Fruit fly (Drosophila melanogaster): Measurements from ENCODE around the gene CG14073.

Gene CG14073

dm6 chr3L:18800100-18800841 lies 20.2 kb downstream of the CG14073 start (continued):
- TF ChIP-seq odd (GFP tag; optimal IDR thresholded peaks at IDR 0.05) (no peak), bigmax (GFP tag; optimal IDR thresholded peaks at IDR 0.05) (no peak), Blimp-1 (GFP tag; optimal IDR thresholded peaks at IDR 0.05) (peak; percentile 100), Dp (GFP tag; optimal IDR thresholded peaks at IDR 0.05) (no peak), CG10321 (GFP tag; IDR thresholded peaks at IDR 0.05) (peak; percentile 52), stc (GFP tag; IDR thresholded peaks at IDR 0.05) (no peak), CG7556 (GFP tag; optimal IDR thresholded peaks at IDR 0.05) (no peak), CG9437 (GFP tag; optimal IDR thresholded peaks at IDR 0.05) (no peak), CG11085 (GFP tag; IDR thresholded peaks at IDR 0.05) (no peak), CG8765 (GFP tag; IDR thresholded peaks at IDR 0.05) (no peak), Adf1 (GFP tag; IDR thresholded peaks at IDR 0.05) (no peak), eyg (GFP tag; optimal IDR thresholded peaks at IDR 0.05) (no peak), pita (GFP tag; optimal IDR thresholded peaks at IDR 0.05) (no peak), Deaf1 (tag; optimal IDR thresholded peaks at IDR 0.05) (peak; percentile 16), CG14014 (GFP tag; IDR thresholded peaks at IDR 0.05) (no peak), CG11247 (GFP tag; IDR thresholded peaks at IDR 0.05) (no peak), ATbp (GFP tag; optimal IDR thresholded peaks at IDR 0.05) (no peak), hkb (optimal IDR thresholded peaks at IDR 0.05) (no peak), hkb (GFP tag; IDR thresholded peaks at IDR 0.05) (peak; percentile 36; the same call in 1 of the 2 replicates), abd-A (tag; optimal IDR thresholded peaks at IDR 0.05) (no peak), scrt (GFP tag; optimal IDR thresholded peaks at IDR 0.05) (peak; percentile 63), h (optimal IDR thresholded peaks at IDR 0.05) (no peak), lmd (GFP tag; IDR thresholded peaks at IDR 0.05) (no peak), sr (GFP tag; IDR thresholded peaks at IDR 0.05) (no peak; the same call in 1 of the 3 replicates), D (optimal IDR thresholded peaks at IDR 0.05) (no peak), D (GFP tag; optimal IDR thresholded peaks at IDR 0.05) (no peak), CG33557 (GFP tag; optimal IDR thresholded peaks at IDR 0.05) (peak; percentile 50), CG3847 (GFP tag; IDR thresholded peaks at IDR 0.05) (no peak), tin (GFP tag; optimal IDR thresholded peaks at IDR 0.05) (no peak), fd64A (GFP tag; optimal IDR thresholded peaks at IDR 0.05) (peak; percentile 5), CG12659 (GFP tag; optimal IDR thresholded peaks at IDR 0.05) (no peak), gcm (GFP tag; optimal IDR thresholded peaks at IDR 0.05) (no peak), oc (tag; optimal IDR thresholded peaks at IDR 0.05) (no peak), CG6272 (GFP tag; IDR thresholded peaks at IDR 0.05) (no peak), al (GFP tag; IDR thresholded peaks at IDR 0.05) (no peak), vfl (GFP tag; optimal IDR thresholded peaks at IDR 0.05) (no peak), ci (GFP tag; IDR thresholded peaks at IDR 0.05) (peak; percentile 48; the same call in 1 of the 3 replicates), corto (GFP tag; optimal IDR thresholded peaks at IDR 0.05) (peak; percentile 59), CG4820 (GFP tag; optimal IDR thresholded peaks at IDR 0.05) (no peak), CG17612 (GFP tag; IDR thresholded peaks at IDR 0.05) (no peak), gfzf (GFP tag; optimal IDR thresholded peaks at IDR 0.05) (no peak), CG15514 (GFP tag; optimal IDR thresholded peaks at IDR 0.05) (no peak), ato (GFP tag; IDR thresholded peaks at IDR 0.05; ENCODE audit: partially characterized antibody) (no peak), mirr (GFP tag; optimal IDR thresholded peaks at IDR 0.05) (peak; percentile 15), her (GFP tag; optimal IDR thresholded peaks at IDR 0.05) (no peak), HmgD (GFP tag; optimal IDR thresholded peaks at IDR 0.05) (no peak), luna (GFP tag; optimal IDR thresholded peaks at IDR 0.05) (no peak), cg (GFP tag; optimal IDR thresholded peaks at IDR 0.05) (no peak), CG7372 (GFP tag; IDR thresholded peaks at IDR 0.05) (no peak), lbe (GFP tag; optimal IDR thresholded peaks at IDR 0.05) (peak; percentile 23), klu (GFP tag; IDR thresholded peaks at IDR 0.05) (no peak)

Data from whole organism, embryonic.